Fruit fly (Drosophila melanogaster) whole organism, embryonic: ENCODE measurements around the gene ND-PDSW.

Experiments used
- CG10267 ChIP-seq: fragments of 200-800 bp; sonication (Bioruptor generic); optimal IDR thresholded peaks from 2 replicates; lab custom pipeline; 2018; ENCODE audit warnings: missing biosample characterization, mild to moderate bottlenecking, missing genetic modification characterization, moderate library complexity
- CG12659 ChIP-seq: fragments of 200-800 bp; sonication (Bioruptor generic); optimal IDR thresholded peaks from 3 replicates; lab custom pipeline; 2017; ENCODE audit warnings: mild to moderate bottlenecking, missing biosample characterization, missing genetic modification reagents, missing genetic modification characterization
- CG12942 ChIP-seq: fragments of 200-800 bp; sonication (Bioruptor generic); optimal IDR thresholded peaks from 3 replicates; lab custom pipeline; 2016; ENCODE audit warnings: missing biosample characterization, missing genetic modification characterization
- CG14441 ChIP-seq: fragments of 200-800 bp; sonication (Bioruptor generic); IDR thresholded peaks from 2 replicates; pipeline ENCODE4 v1.3.6; 2022; ENCODE audit warnings: missing biosample characterization, missing genetic modification characterization
- CG17361 ChIP-seq: fragments of 200-800 bp; sonication (Bioruptor generic); IDR thresholded peaks from 3 replicates; pipeline ENCODE4 v1.3.6; 2022; ENCODE audit warnings: missing biosample characterization, missing genetic modification characterization
- CG1792 ChIP-seq: fragments of 200-800 bp; sonication (Bioruptor generic); optimal IDR thresholded peaks from 2 replicates; lab custom pipeline; 2016; ENCODE audit warnings: missing biosample characterization, missing genetic modification characterization
- CG30020 ChIP-seq: fragments of 200-800 bp; optimal IDR thresholded peaks from 2 replicates; lab custom pipeline; 2019; ENCODE audit warnings: missing biosample characterization, mild to moderate bottlenecking, missing genetic modification characterization, moderate library complexity
- CG31224 ChIP-seq: fragments of 200-800 bp; sonication (Bioruptor generic); IDR thresholded peaks from 2 replicates; pipeline ENCODE4 v1.3.6; 2022; ENCODE audit warnings: missing biosample characterization, missing genetic modification characterization
- CG31441 ChIP-seq: fragments of 200-800 bp; sonication (Bioruptor generic); IDR thresholded peaks from 2 replicates; pipeline ENCODE4 v1.3.6; 2022; ENCODE audit warnings: missing biosample characterization, missing genetic modification characterization
- CG3163 ChIP-seq: fragments of 200-800 bp; sonication (Bioruptor generic); optimal IDR thresholded peaks from 3 replicates; lab custom pipeline; 2016; ENCODE audit warnings: missing biosample characterization, missing genetic modification characterization
- CG3407 ChIP-seq: fragments of 200-800 bp; sonication (Bioruptor generic); optimal IDR thresholded peaks from 2 replicates; lab custom pipeline; 2018; ENCODE audit warnings: missing biosample characterization, mild to moderate bottlenecking, missing genetic modification characterization
- CG4360 ChIP-seq: fragments of 200-800 bp; sonication (Bioruptor generic); IDR thresholded peaks from 2 replicates; pipeline ENCODE4 v1.3.6; 2022; ENCODE audit warnings: missing biosample characterization, missing genetic modification characterization
- CG4404 ChIP-seq: fragments of 200-800 bp; sonication (Bioruptor generic); IDR thresholded peaks from 2 replicates; pipeline ENCODE4 v1.3.6; 2022; ENCODE audit warnings: missing biosample characterization, missing genetic modification characterization
- CG4707 ChIP-seq: fragments of 200-800 bp; sonication (Bioruptor generic); optimal IDR thresholded peaks from 2 replicates; lab custom pipeline; 2018; ENCODE audit warnings: missing biosample characterization, mild to moderate bottlenecking, missing genetic modification characterization, moderate library complexity
- CG6813 ChIP-seq: fragments of 200-800 bp; sonication (Bioruptor generic); optimal IDR thresholded peaks from 2 replicates; lab custom pipeline; 2017; ENCODE audit warnings: missing biosample characterization, missing genetic modification characterization, mild to moderate bottlenecking, moderate library complexity, missing genetic modification reagents
- D19A ChIP-seq: fragments of 200-800 bp; optimal IDR thresholded peaks from 3 replicates; lab custom pipeline; 2019; ENCODE audit warnings: missing biosample characterization, mild to moderate bottlenecking, missing genetic modification characterization, moderate library complexity
- HLH3B ChIP-seq: fragments of 200-800 bp; sonication (Bioruptor generic); IDR thresholded peaks from 2 replicates; pipeline ENCODE4 v1.3.6; 2022; ENCODE audit warnings: missing biosample characterization, missing genetic modification characterization
- Hr51 ChIP-seq, 2 experiments: fragments of 200-800 bp; sonication (Bioruptor generic); optimal IDR thresholded peaks; 2 replicates in 1 of 2; 3 replicates in 1 of 2; lab custom pipeline; 2016 to 2018; ENCODE audit warnings: missing biosample characterization in 2 of 2, missing genetic modification characterization in 2 of 2, mild to moderate bottlenecking in 1 of 2, moderate library complexity in 1 of 2
- Jarid2 ChIP-seq: fragments of 200-800 bp; sonication (Bioruptor generic); optimal IDR thresholded peaks from 3 replicates; lab custom pipeline; 2017; ENCODE audit warnings: mild to moderate bottlenecking, missing biosample characterization, missing genetic modification reagents, missing genetic modification characterization
- Lim3 ChIP-seq: fragments of 200-800 bp; sonication (Bioruptor generic); IDR thresholded peaks from 2 replicates; pipeline ENCODE4 v1.3.6; 2022; ENCODE audit warnings: missing biosample characterization, missing genetic modification characterization
- MBD-R2 ChIP-seq: fragments of 200-800 bp; sonication (Bioruptor generic); IDR thresholded peaks from 2 replicates; pipeline ENCODE4 v1.3.6; 2022; ENCODE audit warnings: missing biosample characterization, missing genetic modification characterization
- Mes4 ChIP-seq: fragments of 200-800 bp; sonication (Bioruptor generic); optimal IDR thresholded peaks from 2 replicates; lab custom pipeline; 2016; ENCODE audit warnings: missing biosample characterization, missing genetic modification characterization
- Neu2 ChIP-seq: fragments of 200-800 bp; sonication (Bioruptor generic); optimal IDR thresholded peaks from 3 replicates; lab custom pipeline; 2016; ENCODE audit warnings: missing biosample characterization, missing genetic modification characterization, borderline replicate concordance
- Nf-YC ChIP-seq: fragments of 200-800 bp; optimal IDR thresholded peaks from 3 replicates; lab custom pipeline; 2019; ENCODE audit warnings: missing biosample characterization, mild to moderate bottlenecking, missing genetic modification characterization, moderate library complexity
- Ptx1 ChIP-seq: fragments of 200-800 bp; sonication (Bioruptor generic); IDR thresholded peaks from 2 replicates; pipeline ENCODE4 v1.3.6; 2022; ENCODE audit warnings: missing biosample characterization, missing genetic modification characterization
- Rfx ChIP-seq: fragments of 200-800 bp; sonication (Bioruptor generic); IDR thresholded peaks from 2 replicates; pipeline ENCODE4 v1.3.6; 2022; ENCODE audit warnings: missing biosample characterization, missing genetic modification characterization
- Sry-δ ChIP-seq: fragments of 200-800 bp; sonication (Bioruptor generic); optimal IDR thresholded peaks from 2 replicates; lab custom pipeline; 2016; ENCODE audit warnings: missing biosample characterization, missing genetic modification characterization
- Usf ChIP-seq: fragments of 200-800 bp; sonication (Bioruptor generic); optimal IDR thresholded peaks from 2 replicates; lab custom pipeline; 2017; ENCODE audit warnings: missing genotype, missing biosample characterization, missing genetic modification characterization
- Xbp1 ChIP-seq: fragments of 200-800 bp; sonication (Bioruptor generic); optimal IDR thresholded peaks from 3 replicates; lab custom pipeline; 2016; ENCODE audit warnings: missing biosample characterization, mild to moderate bottlenecking, missing genetic modification characterization
- aop ChIP-seq: fragments of 200-800 bp; sonication (Bioruptor generic); IDR thresholded peaks from 2 replicates; pipeline ENCODE4 v1.3.6; 2022; ENCODE audit warnings: missing biosample characterization, missing genetic modification characterization
- bbx ChIP-seq: fragments of 200-800 bp; sonication (Bioruptor generic); IDR thresholded peaks from 2 replicates; pipeline ENCODE4 v1.3.6; 2022; ENCODE audit warnings: missing biosample characterization, missing genetic modification characterization; ENCODE audit not compliant: partially characterized antibody
- br ChIP-seq: fragments of >200 bp; optimal IDR thresholded peaks from 2 replicates; lab custom pipeline; 2017
- cad ChIP-seq: fragments of >200 bp; optimal IDR thresholded peaks from 2 replicates; lab custom pipeline; 2017; ENCODE audit warnings: missing biosample characterization, missing genetic modification characterization
- chinmo ChIP-seq: fragments of 200-800 bp; sonication (Bioruptor generic); IDR thresholded peaks from 4 replicates; pipeline ENCODE4 v1.3.6; 2022; ENCODE audit warnings: missing biosample characterization, missing genetic modification characterization; ENCODE audit not compliant: partially characterized antibody
- ci ChIP-seq: fragments of 200-800 bp; sonication (Bioruptor generic); IDR thresholded peaks from 3 replicates; pipeline ENCODE4 v1.3.6; 2022; ENCODE audit warnings: missing biosample characterization, missing genetic modification characterization
- crc ChIP-seq: fragments of 200-800 bp; sonication (Bioruptor generic); optimal IDR thresholded peaks from 2 replicates; lab custom pipeline; 2016; ENCODE audit warnings: missing biosample characterization, missing genetic modification characterization
- da ChIP-seq: fragments of 200-800 bp; sonication (Bioruptor generic); optimal IDR thresholded peaks from 2 replicates; lab custom pipeline; 2016; ENCODE audit warnings: missing biosample characterization, missing genetic modification characterization
- gsb ChIP-seq: fragments of 200-800 bp; sonication (Bioruptor generic); IDR thresholded peaks from 2 replicates; pipeline ENCODE4 v1.3.6; 2022; ENCODE audit warnings: missing biosample characterization, missing genetic modification characterization
- h ChIP-seq: fragments of >200 bp; optimal IDR thresholded peaks from 2 replicates; lab custom pipeline; 2017
- klu ChIP-seq: fragments of 200-800 bp; sonication (Bioruptor generic); IDR thresholded peaks from 2 replicates; pipeline ENCODE4 v1.3.6; 2022; ENCODE audit warnings: missing biosample characterization, missing genetic modification characterization
- kni ChIP-seq: fragments of 200-800 bp; sonication (Bioruptor generic); optimal IDR thresholded peaks from 3 replicates; lab custom pipeline; 2017; ENCODE audit warnings: mild to moderate bottlenecking, missing biosample characterization, missing genetic modification reagents, missing genetic modification characterization
- maf-S ChIP-seq: fragments of 200-800 bp; sonication (Bioruptor generic); optimal IDR thresholded peaks from 2 replicates; lab custom pipeline; 2016; ENCODE audit warnings: missing biosample characterization, missing genetic modification characterization
- pita ChIP-seq: fragments of 200-800 bp; sonication (Bioruptor generic); optimal IDR thresholded peaks from 2 replicates; lab custom pipeline; 2017; ENCODE audit warnings: missing biosample characterization, mild to moderate bottlenecking, missing genetic modification characterization
- scrt ChIP-seq: fragments of 200-800 bp; sonication (Bioruptor generic); optimal IDR thresholded peaks from 2 replicates; lab custom pipeline; 2018; ENCODE audit warnings: missing biosample characterization, mild to moderate bottlenecking, missing genetic modification characterization, moderate library complexity
- sd ChIP-seq: fragments of 200-800 bp; sonication (Bioruptor generic); optimal IDR thresholded peaks from 3 replicates; lab custom pipeline; 2018; ENCODE audit warnings: missing biosample characterization, mild to moderate bottlenecking, missing genetic modification characterization, moderate library complexity
- sens-2 ChIP-seq: fragments of 200-800 bp; sonication (Bioruptor generic); IDR thresholded peaks from 2 replicates; pipeline ENCODE4 v1.3.6; 2022; ENCODE audit warnings: missing biosample characterization, missing genetic modification characterization
- stc ChIP-seq: fragments of 200-800 bp; sonication (Bioruptor generic); IDR thresholded peaks from 2 replicates; pipeline ENCODE4 v1.3.6; 2022; ENCODE audit warnings: missing biosample characterization, missing genetic modification characterization
- tap ChIP-seq: fragments of 200-800 bp; optimal IDR thresholded peaks from 3 replicates; lab custom pipeline; 2019; ENCODE audit warnings: missing biosample characterization, mild to moderate bottlenecking, missing genetic modification characterization, moderate library complexity
- tin ChIP-seq: fragments of 200-800 bp; sonication (Bioruptor generic); optimal IDR thresholded peaks from 3 replicates; lab custom pipeline; 2016; ENCODE audit warnings: missing biosample characterization, missing genetic modification characterization
- tx ChIP-seq: fragments of 200-800 bp; sonication (Bioruptor generic); optimal IDR thresholded peaks from 2 replicates; lab custom pipeline; 2016; ENCODE audit warnings: missing biosample characterization, missing genetic modification characterization
- wek ChIP-seq: fragments of 200-800 bp; sonication (Bioruptor generic); optimal IDR thresholded peaks from 3 replicates; lab custom pipeline; 2018; ENCODE audit warnings: missing biosample characterization, mild to moderate bottlenecking, missing genetic modification characterization, moderate library complexity
- z ChIP-seq: fragments of 200-800 bp; sonication (Bioruptor generic); IDR thresholded peaks from 3 replicates; pipeline ENCODE4 v1.3.6; 2022; ENCODE audit warnings: missing biosample characterization, missing genetic modification characterization

The ND-PDSW gene

dm6 chr2L:3477057-3477755 is 11.2 kb downstream of the ND-PDSW start (continued):
- TF ChIP-seq da (GFP tag; lab: Kevin White, UChicago) (no peak), CG12942 (GFP tag; lab: Kevin White, UChicago) (peak; percentile 47), crc (GFP tag; lab: Kevin White, UChicago) (no peak), CG4707 (GFP tag; lab: Kevin White, UChicago) (no peak), z (GFP tag; lab: Robert Waterston, UW) (no peak), Jarid2 (no peak), CG3407 (GFP tag; lab: Kevin White, UChicago) (no peak), CG3163 (GFP tag; lab: Kevin White, UChicago) (peak; percentile 5), bbx (GFP tag; lab: Robert Waterston, UW) (no peak), MBD-R2 (GFP tag; lab: Robert Waterston, UW) (no peak), Sry-δ (GFP tag; lab: Kevin White, UChicago) (no peak), kni (no peak), CG31441 (GFP tag; lab: Robert Waterston, UW) (no peak), Hr51 (GFP tag; optimal IDR thresholded peaks at IDR 0.05; lab: Kevin White, UChicago) (peak in 1 of 2 experiments; percentile 38), Neu2 (GFP tag; lab: Kevin White, UChicago) (no peak), CG14441 (GFP tag; lab: Robert Waterston, UW) (no peak), tin (GFP tag; lab: Kevin White, UChicago) (peak; percentile 33), ci (GFP tag; lab: Robert Waterston, UW) (no peak), CG30020 (tag; lab: Kevin White, UChicago) (no peak), klu (no peak), gsb (GFP tag; lab: Robert Waterston, UW) (no peak), Mes4 (no peak), CG31224 (GFP tag; lab: Robert Waterston, UW) (no peak), Nf-YC (tag; lab: Kevin White, UChicago) (no peak), tx (peak; percentile 37), cad (GFP tag; lab: Kevin White, UChicago) (no peak), CG10267 (tag; lab: Kevin White, UChicago) (peak; percentile 10), tap (tag; lab: Kevin White, UChicago) (no peak), CG1792 (GFP tag; lab: Kevin White, UChicago) (peak; percentile 29), stc (GFP tag; lab: Robert Waterston, UW) (no peak), CG12659 (GFP tag; lab: Kevin White, UChicago) (peak; percentile 45), HLH3B (GFP tag; lab: Robert Waterston, UW) (no peak; the same call in 1 of the 2 replicates), Usf (GFP tag; lab: Kevin White, UChicago) (no peak), CG4360 (no peak), CG4404 (GFP tag; lab: Robert Waterston, UW) (no peak), br (no peak), wek (GFP tag; lab: Kevin White, UChicago) (no peak), scrt (GFP tag; lab: Kevin White, UChicago) (no peak), Lim3 (GFP tag; lab: Robert Waterston, UW) (no peak), Rfx (peak; percentile 40; the same call in 1 of the 2 replicates), Ptx1 (GFP tag; lab: Robert Waterston, UW) (peak; percentile 45), sd (tag; lab: Kevin White, UChicago) (peak; percentile 38), h (lab: Kevin White, UChicago) (no peak), chinmo (GFP tag; lab: Robert Waterston, UW) (peak; percentile 53; the same call in 1 of the 4 replicates), Xbp1 (peak; percentile 32), D19A (tag; lab: Kevin White, UChicago) (peak; percentile 6), maf-S (GFP tag; lab: Kevin White, UChicago) (peak; percentile 47), pita (GFP tag; lab: Kevin White, UChicago) (no peak), CG6813 (GFP tag; lab: Kevin White, UChicago) (no peak), CG17361 (GFP tag; lab: Robert Waterston, UW) (peak; percentile 47; the same call in 1 of the 3 replicates), aop (GFP tag; lab: Robert Waterston, UW) (no peak), sens-2 (no peak)
